Worm (Caenorhabditis elegans) whole organism, L2 larva: ENCODE measurements around the gene F42H10.3.
A peak's percentile ranks its signal among the peaks of the same experiment; 100 is the strongest.

Experiments used
- C34F6.9 ChIP-seq: fragments of 150-350 bp; optimal IDR thresholded peaks from 2 replicates; lab custom pipeline; 2014; ENCODE audit warnings: missing biosample characterization, missing genetic modification characterization
- F13H6.1 ChIP-seq: sonication (generic microtip); optimal IDR thresholded peaks from 2 replicates; lab custom pipeline; 2016; ENCODE audit warnings: missing genetic modification characterization, missing compliant biosample characterization
- Y55F3AM.14 ChIP-seq: fragments of 200-800 bp; sonication (Bioruptor generic); optimal IDR thresholded peaks from 2 replicates; lab custom pipeline; 2018; ENCODE audit warnings: mild to moderate bottlenecking, missing genetic modification characterization, missing compliant biosample characterization
- ZK546.5 ChIP-seq: sonication (generic microtip); optimal IDR thresholded peaks from 2 replicates; lab custom pipeline; 2017; ENCODE audit warnings: missing biosample characterization, missing genetic modification characterization
- ama-1 ChIP-seq: fragments of 150-350 bp; optimal IDR thresholded peaks from 2 replicates; lab custom pipeline; 2018; ENCODE audit warnings: inconsistent platforms
- blmp-1 ChIP-seq: sonication (generic microtip); optimal IDR thresholded peaks from 2 replicates; lab custom pipeline; 2017; ENCODE audit warnings: missing genetic modification characterization, mild to moderate bottlenecking, missing compliant biosample characterization, antibody characterized with exemption, moderate library complexity; ENCODE audit not compliant: insufficient read depth
- ceh-82 ChIP-seq: fragments of 150-350 bp; optimal IDR thresholded peaks from 2 replicates; lab custom pipeline; 2014; ENCODE audit warnings: missing biosample characterization, missing genetic modification characterization
- crh-2 ChIP-seq: sonication (generic microtip); optimal IDR thresholded peaks from 2 replicates; lab custom pipeline; 2017; ENCODE audit warnings: missing biosample characterization, missing genetic modification characterization
- dmd-4 ChIP-seq: sonication (generic microtip); optimal IDR thresholded peaks from 2 replicates; lab custom pipeline; 2017; ENCODE audit warnings: missing biosample characterization, missing genetic modification characterization
- egl-27 ChIP-seq: sonication (generic microtip); optimal IDR thresholded peaks from 3 replicates; lab custom pipeline; 2017; ENCODE audit warnings: missing biosample characterization, missing genetic modification reagents, missing genetic modification characterization
- elt-3 ChIP-seq: sonication (generic microtip); optimal IDR thresholded peaks from 2 replicates; lab custom pipeline; 2017; ENCODE audit warnings: missing biosample characterization, missing genetic modification characterization
- fos-1 ChIP-seq: fragments of 150-350 bp; optimal IDR thresholded peaks from 2 replicates; lab custom pipeline; 2014; ENCODE audit warnings: missing biosample characterization, missing genetic modification characterization
- lin-11 ChIP-seq: fragments of 150-350 bp; sonication (generic microtip); optimal IDR thresholded peaks from 2 replicates; lab custom pipeline; 2014; ENCODE audit warnings: missing biosample characterization, missing genetic modification characterization, inconsistent platforms, mixed read lengths
- lin-13 ChIP-seq: fragments of 150-350 bp; optimal IDR thresholded peaks from 2 replicates; lab custom pipeline; 2014; ENCODE audit warnings: missing biosample characterization, missing genetic modification reagents, missing genetic modification characterization
- lin-39 ChIP-seq: fragments of 150-350 bp; optimal IDR thresholded peaks from 2 replicates; lab custom pipeline; 2014; ENCODE audit warnings: missing biosample characterization, missing genetic modification reagents, missing genetic modification characterization
- lsy-2 ChIP-seq, 2 experiments: fragments of 150-350 bp in 1 of 2; sonication (generic microtip) in 1 of 2; optimal IDR thresholded peaks; 2 replicates each; lab custom pipeline; 2014 to 2017; ENCODE audit warnings: missing biosample characterization in 2 of 2, missing genetic modification characterization in 2 of 2
- mab-5 ChIP-seq: fragments of 150-350 bp; optimal IDR thresholded peaks from 2 replicates; lab custom pipeline; 2014; ENCODE audit warnings: missing biosample characterization, missing genetic modification characterization
- mdl-1 ChIP-seq, 2 experiments: fragments of 150-350 bp in 1 of 2; sonication (generic microtip) in 1 of 2; optimal IDR thresholded peaks; 2 replicates each; lab custom pipeline; 2017; ENCODE audit warnings: missing biosample characterization in 2 of 2, missing genetic modification characterization in 2 of 2
- nhr-12 ChIP-seq: fragments of 150-350 bp; optimal IDR thresholded peaks from 2 replicates; lab custom pipeline; 2014; ENCODE audit warnings: missing biosample characterization, missing genetic modification characterization
- nhr-129 ChIP-seq: fragments of 150-350 bp; optimal IDR thresholded peaks from 2 replicates; lab custom pipeline; 2014; ENCODE audit warnings: missing biosample characterization, missing genetic modification characterization
- nhr-21 ChIP-seq: fragments of 150-350 bp; optimal IDR thresholded peaks from 2 replicates; lab custom pipeline; 2014; ENCODE audit warnings: missing biosample characterization, missing genetic modification characterization
- nhr-23 ChIP-seq: fragments of 150-350 bp; optimal IDR thresholded peaks from 2 replicates; lab custom pipeline; 2014; ENCODE audit warnings: missing biosample characterization, missing genetic modification reagents, missing genetic modification characterization
- nhr-237 ChIP-seq: fragments of 150-350 bp; optimal IDR thresholded peaks from 2 replicates; lab custom pipeline; 2014; ENCODE audit warnings: missing biosample characterization, missing genetic modification characterization
- nhr-25 ChIP-seq: fragments of 150-350 bp; sonication (generic microtip); optimal IDR thresholded peaks from 3 replicates; lab custom pipeline; 2014; ENCODE audit warnings: missing biosample characterization, missing genetic modification characterization
- peb-1 ChIP-seq: fragments of 150-350 bp; optimal IDR thresholded peaks from 2 replicates; lab custom pipeline; 2014; ENCODE audit warnings: missing biosample characterization, missing genetic modification characterization
- sem-4 ChIP-seq: fragments of 150-350 bp; optimal IDR thresholded peaks from 2 replicates; lab custom pipeline; 2014; ENCODE audit warnings: missing biosample characterization, missing genetic modification reagents, missing genetic modification characterization
- skn-1 ChIP-seq: sonication (generic microtip); optimal IDR thresholded peaks from 2 replicates; lab custom pipeline; 2017; ENCODE audit warnings: missing biosample characterization, missing genetic modification characterization
- snpc-4 ChIP-seq: fragments of 150-350 bp; optimal IDR thresholded peaks from 2 replicates; lab custom pipeline; 2014; ENCODE audit warnings: missing biosample characterization, missing genetic modification characterization
- unc-39 ChIP-seq: fragments of 150-350 bp; optimal IDR thresholded peaks from 2 replicates; lab custom pipeline; 2014; ENCODE audit warnings: missing biosample characterization, missing genetic modification characterization
- unc-55 ChIP-seq: fragments of 150-350 bp; sonication (generic microtip); optimal IDR thresholded peaks from 3 replicates; lab custom pipeline; 2014; ENCODE audit warnings: missing biosample characterization, missing genetic modification reagents, missing genetic modification characterization
- zag-1 ChIP-seq: fragments of 150-350 bp; optimal IDR thresholded peaks from 2 replicates; lab custom pipeline; 2014; ENCODE audit warnings: missing biosample characterization, missing genetic modification characterization
- ztf-1 ChIP-seq: fragments of 200-800 bp; sonication (Bioruptor generic); conservative IDR thresholded peaks from 2 replicates; pipeline ENCODE4 v1.3.6; 2022; ENCODE audit warnings: missing genetic modification characterization, missing compliant biosample characterization
- ztf-11 ChIP-seq: sonication (generic microtip); optimal IDR thresholded peaks from 2 replicates; lab custom pipeline; 2017; ENCODE audit warnings: missing biosample characterization, missing genetic modification characterization
- ztf-4 ChIP-seq: fragments of 150-350 bp; optimal IDR thresholded peaks from 2 replicates; lab custom pipeline; 2014; ENCODE audit warnings: missing biosample characterization, missing genetic modification characterization

F42H10.3 gene

DNA sequence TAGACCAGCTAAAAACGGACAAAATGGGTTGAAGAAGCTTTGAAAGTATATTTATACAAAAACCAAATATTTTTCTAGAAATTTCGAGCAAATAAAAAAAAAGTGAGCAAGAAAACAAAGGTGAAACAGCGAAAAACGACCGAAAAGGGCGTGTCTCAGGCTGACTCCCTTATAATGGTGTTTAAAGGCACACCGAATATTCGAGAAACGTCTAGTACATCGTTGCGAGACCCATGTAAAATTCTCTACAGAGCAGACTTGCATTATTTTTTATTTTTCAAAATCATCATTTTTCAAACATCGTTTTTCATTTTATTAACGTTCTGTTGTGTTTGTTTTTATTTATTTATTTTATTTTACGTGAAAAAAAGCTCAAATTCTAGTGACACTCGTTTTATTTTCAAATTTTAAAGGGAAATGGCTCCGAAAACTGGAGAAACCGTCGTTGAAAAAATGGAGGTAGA is 37.0 kb upstream of the F42H10.3 start, which contains the start of gene rpn-3 (continued):
- TF ChIP-seq lin-39 (tag; lab: Kevin White, UChicago) (no peak), snpc-4 (tag; lab: Kevin White, UChicago) (peak; percentile 90), Y55F3AM.14 (peak; percentile 58), mdl-1 (tag; optimal IDR thresholded peaks at IDR 0.05; lab: Kevin White, UChicago) (peak in 1 of 2 experiments; percentile 31), unc-39 (tag; lab: Kevin White, UChicago) (no peak)

DNA sequence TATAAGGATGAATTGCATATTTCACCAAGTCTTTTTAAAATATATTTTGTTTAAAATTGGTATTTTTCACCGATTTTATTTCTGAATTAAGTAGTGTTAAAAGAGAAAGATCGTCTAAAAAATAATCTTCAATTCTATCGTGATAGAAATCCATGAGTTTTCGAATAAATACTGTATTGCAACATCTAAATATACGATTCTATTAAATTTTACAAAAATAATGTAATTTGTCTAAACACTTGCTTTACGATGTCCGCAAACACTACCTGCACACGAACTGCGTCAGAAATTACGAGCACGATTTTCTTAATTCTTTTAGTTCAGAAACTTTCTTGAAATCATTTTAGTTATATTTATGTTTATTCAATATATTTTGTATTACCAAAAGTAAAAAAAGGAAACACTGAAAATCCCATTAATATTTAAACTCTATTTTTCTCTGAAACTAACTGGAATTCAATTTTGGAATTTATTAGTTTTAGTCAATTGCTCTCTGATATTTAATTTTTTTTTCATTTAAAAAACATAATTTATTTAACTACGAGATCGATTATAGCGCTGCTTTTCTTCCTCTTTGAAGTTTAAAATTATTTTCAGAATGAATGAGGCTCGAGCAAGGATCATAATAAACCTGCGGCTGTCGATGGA is 34.7 kb upstream of the F42H10.3 start, which contains the start of gene mrpl-32:
Gene mrpl-32 (plus strand): TSS at position 598 of the 648 bp plus-strand sequence.
- TF ChIP-seq mab-5 (tag; lab: Kevin White, UChicago) (no peak), nhr-12 (tag; lab: Kevin White, UChicago) (peak; percentile 25), dmd-4 (tag; lab: Kevin White, UChicago) (no peak), peb-1 (tag; lab: Kevin White, UChicago) (no peak), skn-1 (tag; lab: Kevin White, UChicago) (peak; percentile 53), lin-11 (no peak), crh-2 (tag; lab: Kevin White, UChicago) (peak; percentile 45), ztf-4 (peak; percentile 74), C34F6.9 (tag; lab: Kevin White, UChicago) (peak; percentile 39), sem-4 (tag; lab: Kevin White, UChicago) (peak; percentile 39), zag-1 (no peak), ceh-82 (tag; lab: Kevin White, UChicago) (no peak), lsy-2 (tag; optimal IDR thresholded peaks at IDR 0.05; lab: Kevin White, UChicago) (peak in 1 of 2 experiments; percentile 67), nhr-25 (tag; lab: Kevin White, UChicago) (no peak), lin-13 (GFP tag; lab: Kevin White, UChicago) (peak; percentile 33), ama-1 (lab: Kevin White, UChicago) (peak; percentile 38), ztf-11 (no peak), ZK546.5 (tag; lab: Kevin White, UChicago) (no peak)

DNA sequence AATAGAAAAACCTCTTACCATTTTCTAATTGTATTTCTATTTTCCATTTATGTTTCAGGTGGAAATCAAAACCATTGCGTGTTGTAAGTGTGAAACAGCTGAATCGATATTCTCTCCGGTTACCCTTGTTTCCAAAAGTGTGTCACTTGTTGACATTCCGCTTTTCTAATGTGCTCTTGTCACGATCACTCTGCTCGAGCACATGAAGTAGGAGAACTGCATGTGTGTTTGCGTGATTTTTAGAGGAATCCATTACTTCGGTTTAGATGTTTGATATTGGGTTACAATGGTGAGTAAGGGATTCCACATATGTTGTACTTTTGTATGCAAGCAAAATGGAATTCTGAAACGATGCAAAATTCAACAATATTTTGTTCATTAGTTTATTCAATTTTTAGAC is 33.5 kb upstream of the F42H10.3 start:
- TF ChIP-seq nhr-21 (tag; lab: Kevin White, UChicago) (no peak), lsy-2 (tag; optimal IDR thresholded peaks at IDR 0.05; lab: Kevin White, UChicago) (no peak), nhr-129 (tag; lab: Kevin White, UChicago) (peak; percentile 24), ama-1 (lab: Kevin White, UChicago) (peak; percentile 73)

DNA sequence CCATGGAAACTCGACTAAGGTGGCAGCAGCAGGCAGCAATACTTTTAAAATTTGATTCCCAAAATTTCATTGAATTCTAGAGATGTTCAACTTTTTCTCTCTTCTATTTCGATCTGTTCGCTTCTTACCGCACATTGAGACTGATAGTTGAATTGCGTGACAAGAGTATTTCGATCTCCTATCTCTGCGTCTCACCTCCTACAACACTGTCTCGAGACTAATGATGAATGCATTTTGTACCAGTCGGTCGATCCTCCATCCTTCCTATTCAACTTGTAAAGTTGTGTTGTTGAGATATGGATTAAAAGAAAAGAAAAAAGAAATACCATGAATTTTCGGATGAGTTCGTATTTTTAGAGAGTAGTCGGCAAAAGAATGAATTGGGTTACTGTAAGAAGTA is 32.8 kb upstream of the F42H10.3 start:
- TF ChIP-seq Y55F3AM.14 (no peak), F13H6.1 (tag; lab: Kevin White, UChicago) (no peak), unc-55 (GFP tag; lab: Kevin White, UChicago) (peak; percentile 8), elt-3 (tag; lab: Kevin White, UChicago) (no peak), zag-1 (no peak), ztf-11 (no peak)

DNA sequence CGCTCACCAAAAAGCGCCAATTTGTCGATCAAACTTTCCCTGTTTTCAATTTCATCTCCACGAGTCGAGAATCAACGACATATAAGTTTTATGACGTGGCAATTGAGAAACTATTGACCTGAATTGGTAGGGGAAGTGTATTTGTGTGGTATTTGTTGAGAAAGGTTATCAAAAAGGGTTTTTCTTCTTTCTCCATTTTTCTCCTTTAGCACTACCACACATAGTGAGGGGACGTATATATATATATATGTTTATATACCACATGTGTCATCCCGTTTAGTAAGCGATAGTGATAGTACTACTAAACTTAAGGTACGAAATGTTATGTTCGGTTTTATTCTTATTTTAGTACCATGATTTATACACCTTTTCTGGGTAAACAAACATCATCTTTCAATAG is 26.3 kb upstream of the F42H10.3 start:
- TF ChIP-seq blmp-1 (tag; lab: Kevin White, UChicago) (no peak), fos-1 (tag; lab: Kevin White, UChicago) (no peak), ztf-11 (no peak), crh-2 (tag; lab: Kevin White, UChicago) (no peak), ztf-1 (GFP tag; lab: Robert Waterston, UW) (no peak), nhr-23 (no peak), nhr-237 (no peak), egl-27 (tag; lab: Kevin White, UChicago) (no peak)
